Fruit fly (Drosophila melanogaster) whole organism, adult: Measurements from ENCODE around the gene ver.

Experiments
- CG11617 ChIP-seq: fragments of 200-800 bp; sonication (Bioruptor generic); optimal IDR thresholded peaks from 2 replicates; lab custom pipeline; 2017; ENCODE audit warnings: mild to moderate bottlenecking, missing biosample characterization, missing genetic modification reagents, missing genetic modification characterization
- CG12768 ChIP-seq: fragments of 200-800 bp; sonication (Bioruptor generic); optimal IDR thresholded peaks from 2 replicates; lab custom pipeline; 2017; ENCODE audit warnings: missing biosample characterization, missing genetic modification characterization, mild to moderate bottlenecking, moderate library complexity, missing genetic modification reagents
- CG14711 ChIP-seq: fragments of 200-800 bp; sonication (Bioruptor generic); optimal IDR thresholded peaks from 2 replicates; lab custom pipeline; 2018; ENCODE audit warnings: missing biosample characterization, mild to moderate bottlenecking, missing genetic modification characterization, moderate library complexity
- CG1620 ChIP-seq: fragments of 200-800 bp; sonication (Bioruptor generic); optimal IDR thresholded peaks from 2 replicates; lab custom pipeline; 2016; ENCODE audit warnings: missing biosample characterization, missing genetic modification characterization
- CG33017 ChIP-seq: fragments of 200-800 bp; sonication (Bioruptor generic); optimal IDR thresholded peaks from 2 replicates; lab custom pipeline; 2018; ENCODE audit warnings: missing biosample characterization, mild to moderate bottlenecking, missing genetic modification characterization, moderate library complexity
- CG5204 ChIP-seq: fragments of 200-800 bp; sonication (Bioruptor generic); optimal IDR thresholded peaks from 2 replicates; lab custom pipeline; 2016; ENCODE audit warnings: missing biosample characterization, missing genetic modification characterization
- CG7045 ChIP-seq: fragments of 200-800 bp; sonication (Bioruptor generic); optimal IDR thresholded peaks from 2 replicates; lab custom pipeline; 2017; ENCODE audit warnings: missing biosample characterization, mild to moderate bottlenecking, missing genetic modification characterization
- CG7101 ChIP-seq: fragments of 200-800 bp; sonication (Bioruptor generic); optimal IDR thresholded peaks from 2 replicates; lab custom pipeline; 2018; ENCODE audit warnings: missing biosample characterization, mild to moderate bottlenecking, missing genetic modification characterization, moderate library complexity
- Clk ChIP-seq: fragments of 200-800 bp; sonication (Bioruptor generic); optimal IDR thresholded peaks from 2 replicates; lab custom pipeline; 2017; ENCODE audit warnings: missing biosample characterization, missing genetic modification characterization
- Crg-1 ChIP-seq: fragments of 200-800 bp; sonication (Bioruptor generic); optimal IDR thresholded peaks from 2 replicates; lab custom pipeline; 2016; ENCODE audit warnings: missing biosample characterization, missing genetic modification characterization
- Hr96 ChIP-seq: fragments of 200-800 bp; sonication (Bioruptor generic); optimal IDR thresholded peaks from 2 replicates; lab custom pipeline; 2016; ENCODE audit warnings: missing biosample characterization, missing genetic modification characterization
- Mnt ChIP-seq: fragments of 200-800 bp; sonication (Bioruptor generic); optimal IDR thresholded peaks from 2 replicates; lab custom pipeline; 2016; ENCODE audit warnings: missing biosample characterization, mild to moderate bottlenecking, missing genetic modification characterization
- bab1 ChIP-seq: fragments of 200-800 bp; sonication (Bioruptor generic); optimal IDR thresholded peaks from 3 replicates; lab custom pipeline; 2019; ENCODE audit warnings: missing biosample characterization, mild to moderate bottlenecking, missing genetic modification characterization, moderate library complexity
- cic ChIP-seq: fragments of 200-800 bp; sonication (Bioruptor generic); optimal IDR thresholded peaks from 2 replicates; lab custom pipeline; 2017; ENCODE audit warnings: missing biosample characterization, mild to moderate bottlenecking, missing genetic modification characterization, moderate library complexity
- cnc ChIP-seq, 2 experiments: fragments of >200 bp; optimal IDR thresholded peaks; 2 replicates each; lab custom pipeline; 2017
- kay ChIP-seq: fragments of 200-800 bp; sonication (Bioruptor generic); peaks from one replicate; lab custom pipeline; 2016; ENCODE audit warnings: missing biosample characterization, missing genetic modification characterization, borderline replicate concordance
- ovo ChIP-seq: fragments of 200-800 bp; sonication (Bioruptor generic); optimal IDR thresholded peaks from 2 replicates; lab custom pipeline; 2016; ENCODE audit warnings: missing biosample characterization, missing genetic modification characterization
- pad ChIP-seq: fragments of 200-800 bp; sonication (Bioruptor generic); optimal IDR thresholded peaks from 3 replicates; lab custom pipeline; 2017; ENCODE audit warnings: missing biosample characterization, missing genetic modification characterization, mild to moderate bottlenecking, moderate library complexity, missing genetic modification reagents
- tj ChIP-seq: fragments of 200-800 bp; sonication (Bioruptor generic); optimal IDR thresholded peaks from 3 replicates; lab custom pipeline; 2017; ENCODE audit warnings: missing biosample characterization, mild to moderate bottlenecking, missing genetic modification characterization, moderate library complexity
- toe ChIP-seq: fragments of 200-800 bp; sonication (Bioruptor generic); optimal IDR thresholded peaks from 2 replicates; lab custom pipeline; 2016; ENCODE audit warnings: missing biosample characterization, missing genetic modification characterization

The ver gene

DNA sequence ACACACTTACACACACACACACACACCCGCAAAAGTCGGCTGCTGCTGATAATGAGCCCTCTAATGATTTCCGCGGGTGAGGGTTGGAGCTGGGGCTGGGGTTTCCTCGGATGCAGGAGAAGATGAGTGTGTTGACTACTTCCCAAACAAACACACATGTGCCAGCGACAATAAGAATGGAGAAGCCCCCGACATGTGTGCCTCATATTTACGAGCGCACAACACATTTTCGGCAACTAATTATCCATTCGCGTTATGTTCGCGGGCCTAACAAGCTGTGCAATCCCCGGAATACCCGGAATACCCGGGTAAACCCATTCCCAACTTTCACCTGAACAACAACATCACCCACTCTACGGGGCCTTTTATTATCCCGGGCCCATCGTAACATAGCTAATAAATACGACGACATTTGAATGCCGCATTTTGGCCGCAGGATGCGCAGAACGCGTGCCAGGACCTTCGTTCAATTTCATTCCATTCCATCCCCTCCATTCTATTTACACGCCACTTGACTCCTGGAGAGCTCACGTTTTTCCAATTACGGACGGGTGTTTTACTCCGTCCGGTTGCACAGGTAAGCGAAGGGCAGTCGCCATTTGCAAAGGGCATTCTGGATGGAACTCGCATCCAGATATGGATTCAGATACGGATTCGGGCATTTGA lies 42.4 kb downstream of the ver start:
- TF ChIP-seq CG7045 (GFP tag; lab: Kevin White, UChicago) (no peak), CG5204 (GFP tag; lab: Kevin White, UChicago) (no peak), bab1 (GFP tag; lab: Kevin White, UChicago) (no peak), CG7101 (no peak), pad (no peak), cnc (optimal IDR thresholded peaks at IDR 0.05; lab: Kevin White, UChicago) (no peak), ovo (GFP tag; lab: Kevin White, UChicago) (no peak), Hr96 (no peak), CG11617 (GFP tag; lab: Kevin White, UChicago) (no peak), CG33017 (tag; lab: Kevin White, UChicago) (no peak), CG1620 (GFP tag; lab: Kevin White, UChicago) (no peak), CG12768 (no peak), toe (no peak), Crg-1 (no peak), kay (GFP tag; lab: Kevin White, UChicago) (no peak), cic (no peak), CG14711 (no peak)

DNA sequence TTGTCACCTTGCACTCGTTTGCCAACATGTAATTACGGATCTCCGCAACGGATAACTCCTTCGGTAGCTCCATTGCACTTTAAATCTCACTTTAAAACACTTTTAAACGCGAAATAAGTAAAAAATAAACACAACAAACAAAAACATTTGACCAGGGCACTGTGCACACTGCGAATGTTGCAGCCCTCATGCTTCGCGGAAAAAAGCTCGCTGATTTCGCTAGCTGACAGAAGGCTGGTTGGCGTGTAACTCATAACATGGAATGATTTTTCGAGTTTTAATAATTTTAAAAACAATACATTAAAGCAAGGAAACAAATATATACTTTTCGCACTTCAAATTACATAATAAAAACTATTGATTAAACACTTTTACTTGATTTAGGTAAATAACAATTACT lies 48.6 kb downstream of the ver start, which contains the start of gene sowah:
Gene sowah, minus strand, starts transcription at position 177 of the 400 bp plus-strand sequence.
- TF ChIP-seq CG7045 (GFP tag; lab: Kevin White, UChicago) (no peak), CG33017 (tag; lab: Kevin White, UChicago) (no peak), CG14711 (no peak), toe (peak; percentile 40), CG11617 (GFP tag; lab: Kevin White, UChicago) (no peak), kay (GFP tag; lab: Kevin White, UChicago) (peak; percentile 94), Crg-1 (no peak), CG1620 (GFP tag; lab: Kevin White, UChicago) (peak; percentile 3), cnc (optimal IDR thresholded peaks at IDR 0.05; lab: Kevin White, UChicago) (no peak), ovo (GFP tag; lab: Kevin White, UChicago) (no peak), cic (no peak), bab1 (GFP tag; lab: Kevin White, UChicago) (peak; percentile 28), tj (no peak), CG5204 (GFP tag; lab: Kevin White, UChicago) (no peak), CG7101 (no peak), CG12768 (no peak), Mnt (no peak), Hr96 (peak; percentile 10), pad (no peak), Clk (GFP tag; lab: Kevin White, UChicago) (no peak)
